Worm (Caenorhabditis elegans) whole organism, late embryonic: ENCODE measurements around the gene noa-1.

Experiments
- C08G9.2 ChIP-seq: sonication (generic microtip); optimal IDR thresholded peaks from 2 replicates; lab custom pipeline; 2016; ENCODE audit warnings: mild to moderate bottlenecking, missing genetic modification characterization, moderate library complexity, missing compliant biosample characterization
- C38D4.7 ChIP-seq: fragments of 200-800 bp; sonication (Bioruptor generic); optimal IDR thresholded peaks from 2 replicates; lab custom pipeline; 2018; ENCODE audit warnings: mild to moderate bottlenecking, missing genetic modification characterization, moderate library complexity, missing compliant biosample characterization
- F13H6.1 ChIP-seq: sonication (generic microtip); optimal IDR thresholded peaks from 2 replicates; lab custom pipeline; 2016; ENCODE audit warnings: missing genetic modification characterization, missing compliant biosample characterization
- T23F11.4 ChIP-seq: fragments of 200-800 bp; sonication (Bioruptor generic); optimal IDR thresholded peaks from 2 replicates; lab custom pipeline; 2018; ENCODE audit warnings: mild to moderate bottlenecking, missing genetic modification characterization, missing compliant biosample characterization
- ama-1 ChIP-seq: fragments of 150-350 bp; optimal IDR thresholded peaks from 2 replicates; lab custom pipeline; 2014
- ceh-18 ChIP-seq: sonication (generic microtip); optimal IDR thresholded peaks from 2 replicates; lab custom pipeline; 2016; ENCODE audit warnings: missing genetic modification characterization, missing compliant biosample characterization
- ceh-2 ChIP-seq: sonication (generic microtip); optimal IDR thresholded peaks from 2 replicates; lab custom pipeline; 2016; ENCODE audit warnings: missing genotype, missing genetic modification characterization, missing compliant biosample characterization
- ceh-22 ChIP-seq: sonication (generic microtip); optimal IDR thresholded peaks from 2 replicates; lab custom pipeline; 2017; ENCODE audit warnings: missing biosample characterization, missing genetic modification characterization
- ceh-24 ChIP-seq: sonication (generic microtip); optimal IDR thresholded peaks from 2 replicates; lab custom pipeline; 2016; ENCODE audit warnings: mild to moderate bottlenecking, missing genetic modification characterization, missing compliant biosample characterization
- ceh-30 ChIP-seq: fragments of 150-350 bp; optimal IDR thresholded peaks from 2 replicates; lab custom pipeline; 2014; ENCODE audit warnings: missing biosample characterization, missing genetic modification characterization
- ceh-31 ChIP-seq: sonication (generic microtip); optimal IDR thresholded peaks from 2 replicates; lab custom pipeline; 2016; ENCODE audit warnings: missing genetic modification characterization, missing compliant biosample characterization
- ceh-48 ChIP-seq: sonication (generic microtip); optimal IDR thresholded peaks from 2 replicates; lab custom pipeline; 2016; ENCODE audit warnings: missing genetic modification characterization, inconsistent platforms, missing compliant biosample characterization
- che-1 ChIP-seq: sonication (generic microtip); optimal IDR thresholded peaks from 2 replicates; lab custom pipeline; 2016; ENCODE audit warnings: mild to moderate bottlenecking, missing genetic modification characterization, missing compliant biosample characterization
- dmd-4 ChIP-seq: sonication (generic microtip); optimal IDR thresholded peaks from 2 replicates; lab custom pipeline; 2016; ENCODE audit warnings: borderline replicate concordance, missing genetic modification characterization, missing compliant biosample characterization
- dve-1 ChIP-seq: sonication (generic microtip); optimal IDR thresholded peaks from 2 replicates; lab custom pipeline; 2017; ENCODE audit warnings: antibody characterized with exemption, mild to moderate bottlenecking, missing genetic modification characterization, missing compliant biosample characterization
- eyg-1 ChIP-seq: sonication (generic microtip); optimal IDR thresholded peaks from 2 replicates; lab custom pipeline; 2016; ENCODE audit warnings: missing genotype, missing genetic modification characterization, missing compliant biosample characterization
- fax-1 ChIP-seq: sonication (generic microtip); optimal IDR thresholded peaks from 2 replicates; lab custom pipeline; 2016; ENCODE audit warnings: missing genotype, missing genetic modification characterization, missing compliant biosample characterization
- hlh-15 ChIP-seq: sonication (generic microtip); optimal IDR thresholded peaks from 2 replicates; lab custom pipeline; 2016; ENCODE audit warnings: missing genetic modification characterization, missing compliant biosample characterization
- lim-6 ChIP-seq: sonication (generic microtip); optimal IDR thresholded peaks from 2 replicates; lab custom pipeline; 2016; ENCODE audit warnings: missing genetic modification characterization, missing compliant biosample characterization
- mec-3 ChIP-seq: sonication (generic microtip); optimal IDR thresholded peaks from 2 replicates; lab custom pipeline; 2016; ENCODE audit warnings: borderline replicate concordance, missing genetic modification characterization, missing compliant biosample characterization
- nfya-1 ChIP-seq: sonication (generic microtip); optimal IDR thresholded peaks from 2 replicates; lab custom pipeline; 2017; ENCODE audit warnings: missing genetic modification characterization, mild to moderate bottlenecking, missing compliant biosample characterization, antibody characterized with exemption, moderate library complexity
- nhr-11 ChIP-seq: fragments of 150-350 bp; optimal IDR thresholded peaks from 2 replicates; lab custom pipeline; 2014; ENCODE audit warnings: missing biosample characterization, missing genetic modification characterization
- nhr-232 ChIP-seq: sonication (generic microtip); optimal IDR thresholded peaks from 2 replicates; lab custom pipeline; 2016; ENCODE audit warnings: missing genetic modification characterization, missing compliant biosample characterization
- npax-4 ChIP-seq: sonication (generic microtip); optimal IDR thresholded peaks from 2 replicates; lab custom pipeline; 2016; ENCODE audit warnings: missing genetic modification characterization, missing compliant biosample characterization
- pag-3 ChIP-seq: sonication (generic microtip); optimal IDR thresholded peaks from 2 replicates; lab custom pipeline; 2016; ENCODE audit warnings: missing compliant biosample characterization, missing genetic modification characterization, borderline replicate concordance
- pat-9 ChIP-seq: fragments of 200-800 bp; sonication (Bioruptor generic); optimal IDR thresholded peaks from 2 replicates; lab custom pipeline; 2018; ENCODE audit warnings: mild to moderate bottlenecking, missing genetic modification characterization, moderate library complexity, missing compliant biosample characterization
- pax-1 ChIP-seq: fragments of 150-350 bp; optimal IDR thresholded peaks from 2 replicates; lab custom pipeline; 2014; ENCODE audit warnings: missing biosample characterization, missing genetic modification characterization
- pha-2 ChIP-seq: sonication (generic microtip); optimal IDR thresholded peaks from 2 replicates; lab custom pipeline; 2017; ENCODE audit warnings: mild to moderate bottlenecking, missing genetic modification characterization, missing compliant biosample characterization
- pha-4 ChIP-seq: fragments of 150-350 bp; optimal IDR thresholded peaks from 2 replicates; lab custom pipeline; 2018; ENCODE audit warnings: missing biosample characterization, missing genetic modification reagents, missing genetic modification characterization
- pros-1 ChIP-seq: fragments of 150-350 bp; optimal IDR thresholded peaks from 2 replicates; lab custom pipeline; 2014; ENCODE audit warnings: missing biosample characterization, missing genetic modification reagents, missing genetic modification characterization
- ref-2 ChIP-seq: sonication (generic microtip); optimal IDR thresholded peaks from 2 replicates; lab custom pipeline; 2016; ENCODE audit warnings: missing genetic modification characterization, missing compliant biosample characterization
- rnt-1 ChIP-seq: sonication (generic microtip); optimal IDR thresholded peaks from 2 replicates; lab custom pipeline; 2016; ENCODE audit warnings: missing genetic modification characterization, missing compliant biosample characterization
- sox-2 ChIP-seq: fragments of 200-800 bp; sonication (Bioruptor generic); IDR thresholded peaks from 2 replicates; pipeline ENCODE4 v1.3.6; 2022; ENCODE audit warnings: missing genetic modification reagents, missing genetic modification characterization, missing compliant biosample characterization
- sox-4 ChIP-seq: sonication (generic microtip); optimal IDR thresholded peaks from 2 replicates; lab custom pipeline; 2017; ENCODE audit warnings: mild to moderate bottlenecking, missing genetic modification characterization, inconsistent platforms, missing compliant biosample characterization
- tbx-2 ChIP-seq: sonication (generic microtip); optimal IDR thresholded peaks from 2 replicates; lab custom pipeline; 2016; ENCODE audit warnings: missing genetic modification characterization, missing compliant biosample characterization
- tbx-7 ChIP-seq: sonication (generic microtip); optimal IDR thresholded peaks from 2 replicates; lab custom pipeline; 2016; ENCODE audit warnings: missing genotype, missing genetic modification characterization, missing compliant biosample characterization
- ttx-3 ChIP-seq: sonication (generic microtip); optimal IDR thresholded peaks from 2 replicates; lab custom pipeline; 2016; ENCODE audit warnings: missing genetic modification reagents, missing genetic modification characterization, missing compliant biosample characterization
- unc-42 ChIP-seq: sonication (generic microtip); optimal IDR thresholded peaks from 2 replicates; lab custom pipeline; 2016; ENCODE audit warnings: missing genotype, missing genetic modification characterization, missing compliant biosample characterization
- unc-55 ChIP-seq: sonication (generic microtip); optimal IDR thresholded peaks from 2 replicates; lab custom pipeline; 2017; ENCODE audit warnings: missing biosample characterization, missing genetic modification reagents, missing genetic modification characterization
- unc-86 ChIP-seq: sonication (generic microtip); optimal IDR thresholded peaks from 2 replicates; lab custom pipeline; 2016; ENCODE audit warnings: missing genetic modification characterization, missing compliant biosample characterization
- ztf-16 ChIP-seq: sonication (generic microtip); optimal IDR thresholded peaks from 2 replicates; lab custom pipeline; 2017; ENCODE audit warnings: missing genetic modification characterization, missing compliant biosample characterization

The noa-1 gene

DNA sequence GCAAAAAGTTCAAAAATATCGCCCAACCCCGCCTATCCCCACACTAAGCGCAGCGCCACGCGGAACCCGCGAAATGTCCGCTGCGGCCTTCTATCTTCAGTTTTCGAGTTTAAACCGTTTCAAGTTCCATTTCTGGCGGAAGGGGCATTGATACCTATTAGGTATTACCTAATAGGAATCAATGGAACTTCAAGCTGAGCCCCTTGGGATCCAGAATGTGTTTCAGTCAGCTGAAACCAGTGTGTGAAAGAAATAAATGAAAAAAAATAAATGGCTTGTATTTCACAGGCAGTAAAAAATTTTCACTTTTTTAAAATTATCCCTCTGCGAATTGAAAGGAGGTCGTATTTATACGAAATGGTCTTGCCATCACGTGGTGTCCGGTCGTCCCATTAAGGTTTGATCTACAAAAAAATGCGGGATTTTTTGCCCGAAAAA lies 19.7 kb downstream of the noa-1 start:
- no peak for TF ChIP-seq che-1 (tag; lab: Kevin White, UChicago)
- no peak for TF ChIP-seq ttx-3 (tag; lab: Kevin White, UChicago)
- no peak for TF ChIP-seq mec-3 (tag; lab: Kevin White, UChicago)
- no peak for TF ChIP-seq nfya-1 (tag; lab: Kevin White, UChicago)
- TF ChIP-seq hlh-15 (tag; lab: Kevin White, UChicago) = no peak
- no peak for TF ChIP-seq ama-1
- TF ChIP-seq sox-2 (GFP tag; lab: Robert Waterston, UW) = no peak
- TF ChIP-seq T23F11.4 (GFP tag; lab: Kevin White, UChicago) = no peak
- TF ChIP-seq C08G9.2 (tag; lab: Kevin White, UChicago) = no peak
- TF ChIP-seq ceh-30 (tag; lab: Kevin White, UChicago) = no peak
- no peak for TF ChIP-seq pha-2 (tag; lab: Kevin White, UChicago)
- no peak for TF ChIP-seq pha-4
- no peak for TF ChIP-seq ceh-24 (tag; lab: Kevin White, UChicago)
- TF ChIP-seq ztf-16 (tag; lab: Kevin White, UChicago) = no peak
- no peak for TF ChIP-seq npax-4 (tag; lab: Kevin White, UChicago)
- TF ChIP-seq dve-1 = no peak
- TF ChIP-seq unc-86 (tag; lab: Kevin White, UChicago) = no peak
- no peak for TF ChIP-seq ceh-2 (tag; lab: Kevin White, UChicago)
- TF ChIP-seq ceh-18 (tag; lab: Kevin White, UChicago) = no peak

DNA sequence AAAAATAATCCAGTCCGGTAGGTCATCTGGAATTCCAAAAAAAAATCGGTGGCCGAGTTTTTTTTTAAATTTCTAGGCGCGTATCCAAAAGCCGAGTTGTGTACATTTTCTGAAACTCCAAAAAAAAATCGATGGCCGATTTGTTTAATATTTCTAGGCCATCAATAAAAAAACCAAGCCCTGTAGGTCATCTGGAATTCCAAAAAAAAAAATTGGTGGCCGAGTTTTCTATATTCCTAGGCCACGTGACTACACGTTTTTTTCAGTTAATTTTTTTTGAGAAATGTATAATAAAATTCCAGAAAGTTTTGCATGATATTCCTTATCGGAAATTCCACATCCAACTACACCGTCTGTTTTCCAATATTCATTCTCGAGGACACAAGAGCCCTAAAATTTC lies 23.3 kb downstream of the noa-1 start, which contains the start of gene sre-45:
TSS of gene sre-45 (plus strand) at position 301 of the 400 bp plus-strand sequence.
- no peak for TF ChIP-seq hlh-15 (tag; lab: Kevin White, UChicago)
- no peak for TF ChIP-seq fax-1 (tag; lab: Kevin White, UChicago)
- TF ChIP-seq mec-3 (tag; lab: Kevin White, UChicago) = no peak
- no peak for TF ChIP-seq F13H6.1 (tag; lab: Kevin White, UChicago)
- no peak for TF ChIP-seq ceh-24 (tag; lab: Kevin White, UChicago)
- no peak for TF ChIP-seq pag-3 (tag; lab: Kevin White, UChicago)
- no peak for TF ChIP-seq lim-6 (tag; lab: Kevin White, UChicago)
- no peak for TF ChIP-seq rnt-1 (tag; lab: Kevin White, UChicago)
- no peak for TF ChIP-seq unc-86 (tag; lab: Kevin White, UChicago)
- TF ChIP-seq ref-2 (tag; lab: Kevin White, UChicago) = no peak
- no peak for TF ChIP-seq pat-9 (tag; lab: Kevin White, UChicago)
- TF ChIP-seq ceh-30 (tag; lab: Kevin White, UChicago) = no peak

ce11 chrII:13515813-13516212 lies 25.0 kb downstream of the noa-1 start:
- TF ChIP-seq pax-1 (tag; lab: Kevin White, UChicago) (no peak), T23F11.4 (GFP tag; lab: Kevin White, UChicago) (no peak), tbx-2 (tag; lab: Kevin White, UChicago) (no peak), rnt-1 (tag; lab: Kevin White, UChicago) (no peak), lim-6 (tag; lab: Kevin White, UChicago) (no peak), ref-2 (tag; lab: Kevin White, UChicago) (no peak), ceh-48 (no peak), ceh-22 (tag; lab: Kevin White, UChicago) (no peak)

DNA sequence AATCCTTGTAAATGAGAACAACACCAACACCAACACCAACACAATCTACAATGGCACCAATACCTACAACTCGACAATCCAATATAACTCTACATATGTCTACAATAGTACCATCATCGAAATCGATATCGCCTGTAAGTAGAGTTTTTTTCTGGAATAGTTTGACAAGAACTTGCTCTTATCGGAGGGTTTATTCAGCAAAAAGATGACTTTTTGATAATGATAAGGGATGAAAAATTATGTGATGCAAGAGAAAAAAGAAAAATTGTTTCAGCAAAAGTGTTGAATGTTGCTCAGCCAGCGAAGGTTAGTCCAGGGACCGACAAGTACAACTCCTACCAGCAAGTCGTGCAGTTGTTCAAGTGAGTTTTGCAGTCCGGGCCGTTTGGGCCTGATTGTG lies 32.2 kb downstream of the noa-1 start:
- TF ChIP-seq unc-55 (no peak), C38D4.7 (GFP tag; lab: Kevin White, UChicago) (no peak), npax-4 (tag; lab: Kevin White, UChicago) (no peak), dmd-4 (tag; lab: Kevin White, UChicago) (no peak)

DNA sequence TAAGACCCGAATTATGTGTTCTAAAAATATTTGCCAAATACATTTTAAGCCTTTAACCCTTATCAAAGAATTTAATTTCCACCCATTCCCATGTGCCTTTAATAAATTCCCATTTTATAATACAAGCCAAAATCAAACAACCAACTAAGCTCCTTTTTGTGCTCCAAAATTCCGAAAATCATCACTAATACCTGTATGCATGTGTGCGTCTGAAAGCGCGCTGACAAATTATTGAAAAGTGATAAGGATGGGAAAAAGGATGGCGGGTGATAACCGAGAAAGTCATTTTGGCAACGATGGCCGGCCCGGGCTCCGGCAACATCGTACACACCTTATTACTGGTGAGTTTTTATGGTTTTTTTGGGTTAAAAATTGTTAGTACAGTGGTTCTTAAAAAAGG lies 33.3 kb downstream of the noa-1 start, which contains the start of gene nep-17:
TSS of gene nep-17 (plus strand) at position 285 of the 400 bp plus-strand sequence.
- no peak for TF ChIP-seq unc-86 (tag; lab: Kevin White, UChicago)
- no peak for TF ChIP-seq ref-2 (tag; lab: Kevin White, UChicago)
- no peak for TF ChIP-seq sox-4 (tag; lab: Kevin White, UChicago)
- no peak for TF ChIP-seq ceh-2 (tag; lab: Kevin White, UChicago)
- TF ChIP-seq ceh-31 (tag; lab: Kevin White, UChicago) = no peak
- no peak for TF ChIP-seq ceh-24 (tag; lab: Kevin White, UChicago)
- TF ChIP-seq F13H6.1 (tag; lab: Kevin White, UChicago) = no peak
- TF ChIP-seq nhr-11 (tag; lab: Kevin White, UChicago) = no peak
- TF ChIP-seq rnt-1 (tag; lab: Kevin White, UChicago) = no peak
- TF ChIP-seq tbx-7 = no peak
- TF ChIP-seq eyg-1 (tag; lab: Kevin White, UChicago) = no peak
- TF ChIP-seq unc-42 = no peak
- no peak for TF ChIP-seq fax-1 (tag; lab: Kevin White, UChicago)
- TF ChIP-seq nhr-232 (tag; lab: Kevin White, UChicago) = no peak
- TF ChIP-seq tbx-2 (tag; lab: Kevin White, UChicago) = no peak
- no peak for TF ChIP-seq lim-6 (tag; lab: Kevin White, UChicago)
- TF ChIP-seq pros-1 (tag; lab: Kevin White, UChicago) = no peak
